Worm (Caenorhabditis elegans) whole organism, midembryonic: ENCODE data around the gene ZK1290.13.

Experiments
- T22C8.4 ChIP-seq: fragments of 200-800 bp; sonication (Bioruptor generic); IDR thresholded peaks from 2 replicates; pipeline ENCODE4 v1.3.6; 2022; ENCODE audit warnings: missing genetic modification characterization, missing compliant biosample characterization
- cog-1 ChIP-seq: sonication (generic microtip); optimal IDR thresholded peaks from 2 replicates; lab custom pipeline; 2016; ENCODE audit warnings: missing genetic modification characterization, missing compliant biosample characterization
- flt-1 ChIP-seq: fragments of 200-800 bp; sonication (Bioruptor generic); IDR thresholded peaks from 2 replicates; pipeline ENCODE4 v1.3.6; 2022; ENCODE audit warnings: missing genetic modification characterization, missing compliant biosample characterization
- klf-2 ChIP-seq: fragments of 200-800 bp; sonication (Bioruptor generic); conservative IDR thresholded peaks from 2 replicates; pipeline ENCODE4 v1.3.6; 2022; ENCODE audit warnings: missing genetic modification reagents, missing genetic modification characterization, missing compliant biosample characterization
- med-1 ChIP-seq: sonication (generic microtip); optimal IDR thresholded peaks from 2 replicates; lab custom pipeline; 2017; ENCODE audit warnings: missing genetic modification characterization, mild to moderate bottlenecking, missing compliant biosample characterization, antibody characterized with exemption, missing genetic modification reagents; ENCODE audit not compliant: insufficient read depth
- ref-1 ChIP-seq: fragments of 200-800 bp; sonication (Bioruptor generic); conservative IDR thresholded peaks from 2 replicates; pipeline ENCODE4 v1.3.6; 2022; ENCODE audit warnings: missing genetic modification reagents, missing genetic modification characterization, missing compliant biosample characterization
- tab-1 ChIP-seq: fragments of 200-800 bp; sonication (Bioruptor generic); IDR thresholded peaks from 2 replicates; pipeline ENCODE4 v1.3.6; 2022; ENCODE audit warnings: missing genetic modification characterization, missing compliant biosample characterization
- ztf-23 ChIP-seq: fragments of 200-800 bp; sonication (Bioruptor generic); IDR thresholded peaks from 2 replicates; pipeline ENCODE4 v1.3.6; 2022; ENCODE audit warnings: missing genetic modification reagents, missing genetic modification characterization, missing compliant biosample characterization
- ztf-29 ChIP-seq: fragments of 200-800 bp; sonication (Bioruptor generic); IDR thresholded peaks from 2 replicates; pipeline ENCODE4 v1.3.6; 2022; ENCODE audit warnings: missing genetic modification reagents, missing genetic modification characterization, missing compliant biosample characterization

Gene ZK1290.13

DNA sequence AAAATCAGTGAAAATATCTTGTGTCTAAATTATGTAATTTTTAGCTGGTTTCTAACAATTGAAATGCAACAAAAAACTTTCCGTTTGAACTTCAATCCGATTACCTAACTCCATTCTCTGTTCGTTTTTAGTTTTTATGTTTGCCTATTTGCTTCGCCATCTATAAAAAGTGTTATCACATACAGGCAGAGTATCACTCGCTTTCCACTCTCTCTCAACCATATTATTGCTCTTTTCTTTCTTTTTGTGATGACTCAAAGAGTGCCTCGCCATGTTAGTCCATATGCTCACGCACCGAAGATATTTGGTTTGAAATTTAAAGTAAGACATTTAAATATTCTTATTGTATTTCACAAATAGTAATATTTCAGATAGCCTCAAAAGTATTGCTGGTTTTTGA lies at the start of gene ZK1290.13:
Gene ZK1290.13 (plus strand): TSS at position 73 of the 400 bp plus-strand sequence.
- TF ChIP-seq med-1 (GFP tag; lab: Kevin White, UChicago) (no peak), cog-1 (no peak), T22C8.4 (GFP tag; lab: Robert Waterston, UW) (no peak), klf-2 (GFP tag; lab: Robert Waterston, UW) (no peak), tab-1 (no peak), ztf-23 (GFP tag; lab: Robert Waterston, UW) (no peak), ref-1 (GFP tag; lab: Robert Waterston, UW) (no peak), ztf-29 (no peak), flt-1 (GFP tag; lab: Robert Waterston, UW) (no peak)

DNA sequence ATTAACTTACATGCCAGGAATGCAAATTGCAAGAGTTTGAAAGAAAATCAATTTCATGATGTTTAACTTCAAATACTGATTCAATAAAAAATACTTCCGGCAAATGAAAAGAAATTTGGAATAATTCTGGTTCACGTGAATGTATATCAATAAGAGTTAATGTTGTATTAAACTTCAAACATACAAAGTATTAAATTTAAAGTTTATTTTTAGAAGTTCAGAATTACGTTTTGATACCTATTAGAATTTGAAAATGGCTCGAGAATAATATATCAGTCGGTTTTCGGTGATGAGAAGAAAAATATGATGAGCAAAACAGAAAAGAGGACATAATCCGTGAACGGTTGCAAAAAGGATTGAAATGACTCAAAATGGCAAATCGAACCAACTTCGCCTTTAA lies 45.2 kb upstream of the ZK1290.13 start, which contains the start of gene D1022.9:
Gene D1022.9 (minus strand): TSS at position 101 of the 400 bp plus-strand sequence.
- TF ChIP-seq cog-1 = no peak
- no peak for TF ChIP-seq ztf-29
- no peak for TF ChIP-seq flt-1 (GFP tag; lab: Robert Waterston, UW)
- TF ChIP-seq med-1 (GFP tag; lab: Kevin White, UChicago) = no peak
- TF ChIP-seq klf-2 (GFP tag; lab: Robert Waterston, UW) = no peak
- no peak for TF ChIP-seq T22C8.4 (GFP tag; lab: Robert Waterston, UW)
- no peak for TF ChIP-seq tab-1
- TF ChIP-seq ref-1 (GFP tag; lab: Robert Waterston, UW) = no peak

DNA sequence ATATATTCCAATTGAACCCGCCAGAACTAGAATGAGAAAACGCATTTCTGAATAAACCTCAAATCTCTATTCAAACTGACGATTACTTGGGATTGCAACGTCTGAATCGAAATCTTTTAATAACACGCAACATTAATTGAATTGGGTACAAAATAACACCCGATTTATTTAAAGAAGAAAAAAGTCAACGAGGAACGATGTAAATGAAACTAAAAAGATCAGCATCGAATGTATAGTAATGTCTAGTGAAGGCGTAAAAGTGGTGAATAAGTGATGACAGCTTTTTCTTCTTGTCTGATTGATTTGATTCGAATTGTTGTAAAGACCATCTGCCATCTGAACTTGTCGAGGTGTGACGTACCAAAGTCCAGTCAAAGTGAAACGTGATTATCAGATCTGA lies 41.2 kb upstream of the ZK1290.13 start, which contains the start of gene nas-23:
Gene nas-23 (minus strand): TSS at position 101 of the 400 bp plus-strand sequence.
- TF ChIP-seq med-1 (GFP tag; lab: Kevin White, UChicago) (no peak), cog-1 (no peak), klf-2 (GFP tag; lab: Robert Waterston, UW) (no peak), ztf-23 (GFP tag; lab: Robert Waterston, UW) (no peak), flt-1 (GFP tag; lab: Robert Waterston, UW) (no peak), ref-1 (GFP tag; lab: Robert Waterston, UW) (no peak), tab-1 (no peak)

DNA sequence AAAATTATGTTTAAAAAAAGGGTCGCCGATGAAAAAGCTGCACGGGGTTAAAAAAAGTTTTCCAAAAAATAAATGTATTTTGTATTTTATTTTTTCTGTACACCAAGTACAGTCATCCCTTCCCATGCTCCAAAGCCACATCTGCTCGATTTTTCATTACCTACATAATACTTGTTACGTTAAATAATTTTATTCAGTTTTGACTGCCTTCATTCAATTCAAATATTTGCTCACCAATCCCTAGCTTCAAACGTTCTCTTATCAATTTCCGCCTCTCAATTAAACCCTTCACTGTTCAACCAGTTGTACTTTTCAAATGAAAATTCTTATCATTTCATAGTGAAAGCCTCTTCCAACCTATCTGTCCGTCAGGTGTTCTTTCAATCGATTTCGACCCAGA lies 40.7 kb upstream of the ZK1290.13 start, which contains the start of gene R10H1.1:
Gene R10H1.1 (plus strand): TSS at position 301 of the 400 bp plus-strand sequence.
- TF ChIP-seq klf-2 (GFP tag; lab: Robert Waterston, UW) (no peak), ztf-29 (no peak), ref-1 (GFP tag; lab: Robert Waterston, UW) (no peak), med-1 (GFP tag; lab: Kevin White, UChicago) (no peak), T22C8.4 (GFP tag; lab: Robert Waterston, UW) (no peak)

DNA sequence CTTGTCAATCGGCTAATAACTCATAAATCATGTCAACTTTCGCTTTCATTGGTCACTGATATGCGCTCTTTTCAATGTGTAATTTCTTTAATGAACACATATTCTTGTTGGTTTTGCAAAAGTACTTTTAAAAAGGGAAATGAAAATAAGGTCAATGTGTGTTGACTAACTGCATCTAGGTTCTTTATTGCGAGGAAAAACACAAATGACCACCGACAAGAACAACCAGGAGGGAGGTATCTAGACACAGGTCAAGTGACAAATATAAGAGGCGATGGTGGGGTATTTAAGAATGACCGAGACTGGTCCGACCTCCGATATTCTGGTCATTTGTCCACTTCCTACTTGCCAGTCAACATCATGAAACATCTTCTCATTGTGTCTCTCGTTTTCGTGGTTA lies 38.7 kb upstream of the ZK1290.13 start, which contains the start of gene spi-1:
Gene spi-1 (plus strand): TSS at position 178 of the 400 bp plus-strand sequence.
- TF ChIP-seq med-1 (GFP tag; lab: Kevin White, UChicago) (no peak), klf-2 (GFP tag; lab: Robert Waterston, UW) (no peak), ref-1 (GFP tag; lab: Robert Waterston, UW) (no peak), T22C8.4 (GFP tag; lab: Robert Waterston, UW) (no peak), ztf-29 (no peak), flt-1 (GFP tag; lab: Robert Waterston, UW) (no peak), cog-1 (no peak), tab-1 (no peak), ztf-23 (GFP tag; lab: Robert Waterston, UW) (no peak)

DNA sequence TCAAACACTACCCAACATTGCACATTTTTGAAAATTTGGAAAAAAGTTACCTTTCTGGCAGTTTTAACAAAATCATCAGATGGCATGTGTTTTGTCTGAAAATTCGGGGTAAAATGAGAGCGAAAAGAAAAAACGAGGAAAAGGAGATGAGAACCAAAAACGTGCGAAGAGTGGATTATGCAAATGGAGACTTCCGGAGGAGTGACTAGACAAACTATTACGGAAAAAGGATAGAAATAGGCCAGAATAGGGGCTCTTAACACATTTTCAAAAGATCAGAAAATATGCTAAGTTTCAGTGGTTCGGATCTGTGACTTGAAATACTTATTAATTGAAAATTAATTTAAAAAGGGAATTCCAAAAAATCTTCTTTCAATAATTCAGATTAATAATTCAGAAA lies 35.4 kb upstream of the ZK1290.13 start, which contains the start of gene srab-14:
Gene srab-14 (minus strand): TSS at position 101 of the 400 bp plus-strand sequence.
- TF ChIP-seq med-1 (GFP tag; lab: Kevin White, UChicago) = no peak
- TF ChIP-seq tab-1 = no peak
- no peak for TF ChIP-seq ztf-29
- no peak for TF ChIP-seq T22C8.4 (GFP tag; lab: Robert Waterston, UW)
- no peak for TF ChIP-seq flt-1 (GFP tag; lab: Robert Waterston, UW)
- no peak for TF ChIP-seq ref-1 (GFP tag; lab: Robert Waterston, UW)
- TF ChIP-seq cog-1 = no peak
- no peak for TF ChIP-seq ztf-23 (GFP tag; lab: Robert Waterston, UW)
- TF ChIP-seq klf-2 (GFP tag; lab: Robert Waterston, UW) = no peak

DNA sequence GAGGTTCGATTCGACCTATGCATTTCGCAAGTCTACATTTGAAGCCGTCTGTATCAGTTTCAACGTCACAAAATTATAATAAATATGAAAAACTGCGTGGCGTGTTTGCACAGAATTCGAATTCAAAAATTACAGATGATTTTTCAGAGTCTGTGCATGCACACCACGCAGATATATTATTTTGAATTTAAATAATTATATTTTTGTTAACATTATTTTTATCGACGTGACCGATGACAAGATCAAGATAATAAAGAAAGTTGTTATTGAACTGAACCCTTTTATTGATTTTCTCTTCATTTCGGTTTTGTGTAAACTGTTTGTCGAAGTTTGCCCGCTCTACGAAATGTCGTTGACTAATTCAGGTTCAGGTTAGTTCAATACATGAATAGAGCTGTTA lies 29.8 kb upstream of the ZK1290.13 start, which contains the start of gene C28F5.1:
Gene C28F5.1 (plus strand): TSS at position 301 of the 400 bp plus-strand sequence.
- no peak for TF ChIP-seq T22C8.4 (GFP tag; lab: Robert Waterston, UW)
- no peak for TF ChIP-seq ztf-29
- no peak for TF ChIP-seq flt-1 (GFP tag; lab: Robert Waterston, UW)
- no peak for TF ChIP-seq ref-1 (GFP tag; lab: Robert Waterston, UW)
- TF ChIP-seq tab-1 = no peak
- TF ChIP-seq ztf-23 (GFP tag; lab: Robert Waterston, UW) = no peak
- TF ChIP-seq cog-1 = no peak
- no peak for TF ChIP-seq med-1 (GFP tag; lab: Kevin White, UChicago)
- TF ChIP-seq klf-2 (GFP tag; lab: Robert Waterston, UW) = no peak

DNA sequence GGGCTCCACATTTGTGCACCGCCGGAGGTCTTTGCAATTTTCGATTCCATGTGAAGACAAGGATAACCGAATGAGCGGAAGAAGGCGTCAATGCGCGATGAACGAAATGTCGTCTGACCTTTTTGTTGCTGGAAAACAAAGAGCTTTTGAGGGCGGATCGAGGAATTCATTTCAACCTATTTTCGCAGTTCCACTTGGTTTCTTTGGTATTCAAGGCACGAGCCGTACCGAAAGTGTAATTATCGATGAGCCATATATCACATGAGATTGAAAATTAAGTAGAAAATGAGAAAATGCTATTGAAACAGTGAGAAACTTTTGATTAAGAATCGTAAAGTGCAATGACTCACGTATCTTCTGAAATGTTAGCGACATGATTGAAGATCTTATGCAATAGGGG lies 15.6 kb upstream of the ZK1290.13 start, which contains the start of gene glb-9:
Gene glb-9 (minus strand): TSS at position 101 of the 400 bp plus-strand sequence.
- TF ChIP-seq ztf-23 (GFP tag; lab: Robert Waterston, UW) (no peak), ref-1 (GFP tag; lab: Robert Waterston, UW) (no peak), T22C8.4 (GFP tag; lab: Robert Waterston, UW) (no peak), ztf-29 (no peak), cog-1 (no peak), flt-1 (GFP tag; lab: Robert Waterston, UW) (no peak), med-1 (GFP tag; lab: Kevin White, UChicago) (no peak)

DNA sequence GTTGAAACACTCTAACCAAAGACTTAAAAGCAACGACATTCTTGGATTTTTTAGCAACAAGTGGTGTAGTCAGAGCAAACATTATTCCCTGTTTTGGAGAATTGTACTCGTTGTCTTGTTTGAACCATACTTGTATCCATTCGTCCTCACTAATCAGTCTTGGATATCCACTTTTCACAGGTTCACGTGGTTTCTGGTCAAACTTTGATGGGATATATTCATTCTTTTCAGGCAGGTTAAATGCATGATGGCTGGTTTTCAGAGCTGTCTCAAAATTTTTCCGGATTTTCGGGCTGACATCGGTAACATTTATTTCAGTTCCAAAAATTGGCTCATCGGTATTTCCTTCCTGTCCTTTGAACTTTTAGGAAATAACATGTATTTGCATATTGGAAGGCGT lies 13.4 kb upstream of the ZK1290.13 start:
- TF ChIP-seq ref-1 (GFP tag; lab: Robert Waterston, UW) (no peak), ztf-23 (GFP tag; lab: Robert Waterston, UW) (no peak), T22C8.4 (GFP tag; lab: Robert Waterston, UW) (no peak)

DNA sequence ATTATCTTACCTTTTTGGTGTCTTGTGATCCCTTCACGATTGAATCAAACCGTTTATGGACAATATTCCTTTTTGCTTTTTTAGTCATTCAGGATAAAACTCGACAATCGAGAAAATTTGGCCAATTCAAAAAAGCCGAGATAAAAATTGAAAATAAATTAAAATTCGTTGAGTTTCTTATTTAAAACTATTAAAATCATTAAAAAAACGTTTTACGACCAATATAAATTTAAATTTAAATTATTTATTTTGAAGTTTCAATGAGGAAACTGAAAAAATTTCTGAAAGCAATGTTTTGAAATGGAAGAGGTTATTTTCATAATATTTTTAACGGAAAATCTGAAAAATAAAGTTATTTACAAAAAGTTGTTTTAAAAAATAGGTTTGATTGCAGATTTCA lies 11.5 kb upstream of the ZK1290.13 start, which contains the start of gene ZK1290.15:
Gene ZK1290.15 (plus strand): TSS at position 301 of the 400 bp plus-strand sequence.
- TF ChIP-seq tab-1 (no peak), med-1 (GFP tag; lab: Kevin White, UChicago) (no peak), klf-2 (GFP tag; lab: Robert Waterston, UW) (no peak), ref-1 (GFP tag; lab: Robert Waterston, UW) (no peak), ztf-29 (no peak), ztf-23 (GFP tag; lab: Robert Waterston, UW) (no peak), cog-1 (no peak), T22C8.4 (GFP tag; lab: Robert Waterston, UW) (no peak), flt-1 (GFP tag; lab: Robert Waterston, UW) (no peak)
